Fruit fly (Drosophila melanogaster) whole organism, prepupa: Measurements from ENCODE around the gene SerRS.

ENCODE experiments used
- Blimp-1 ChIP-seq: fragments of 200-800 bp; sonication (Bioruptor generic); optimal IDR thresholded peaks from 3 replicates; lab custom pipeline; 2017; ENCODE audit warnings: missing biosample characterization, missing genetic modification characterization, mild to moderate bottlenecking, moderate library complexity, missing genetic modification reagents
- CG10631 ChIP-seq: fragments of 200-800 bp; sonication (Bioruptor generic); optimal IDR thresholded peaks from 2 replicates; lab custom pipeline; 2016; ENCODE audit warnings: missing biosample characterization, missing genetic modification characterization
- CG10669 ChIP-seq: fragments of 200-800 bp; sonication (Bioruptor generic); optimal IDR thresholded peaks from 3 replicates; lab custom pipeline; 2018; ENCODE audit warnings: missing biosample characterization, mild to moderate bottlenecking, missing genetic modification characterization, moderate library complexity
- CG11294 ChIP-seq: fragments of 200-800 bp; sonication (Bioruptor generic); IDR thresholded peaks from 2 replicates; pipeline ENCODE4 v1.3.6; 2022; ENCODE audit warnings: missing biosample characterization, missing genetic modification characterization
- CG11762 ChIP-seq: fragments of 200-800 bp; sonication (Bioruptor generic); optimal IDR thresholded peaks from 3 replicates; lab custom pipeline; 2016; ENCODE audit warnings: missing biosample characterization, missing genetic modification characterization; ENCODE audit not compliant: insufficient read depth
- CG11902 ChIP-seq: fragments of 200-800 bp; sonication (Bioruptor generic); optimal IDR thresholded peaks from 3 replicates; lab custom pipeline; 2016; ENCODE audit warnings: missing biosample characterization, missing genetic modification characterization
- CG15336 ChIP-seq: fragments of 200-800 bp; sonication (Bioruptor generic); IDR thresholded peaks from 2 replicates; pipeline ENCODE4 v1.3.6; 2022; ENCODE audit warnings: missing biosample characterization, missing genetic modification characterization
- CG1621 ChIP-seq: fragments of 200-800 bp; sonication (Bioruptor generic); optimal IDR thresholded peaks from 3 replicates; lab custom pipeline; 2018; ENCODE audit warnings: missing biosample characterization, mild to moderate bottlenecking, missing genetic modification characterization
- CG16779 ChIP-seq: fragments of 200-800 bp; sonication (Bioruptor generic); optimal IDR thresholded peaks from 3 replicates; lab custom pipeline; 2017; ENCODE audit warnings: missing biosample characterization, mild to moderate bottlenecking, missing genetic modification characterization
- CG3032 ChIP-seq: fragments of 200-800 bp; optimal IDR thresholded peaks from 2 replicates; lab custom pipeline; 2019; ENCODE audit warnings: missing biosample characterization, mild to moderate bottlenecking, missing genetic modification characterization, moderate library complexity
- CG32006 ChIP-seq: fragments of 200-800 bp; sonication (Bioruptor generic); optimal IDR thresholded peaks from 3 replicates; lab custom pipeline; 2017; ENCODE audit warnings: missing biosample characterization, mild to moderate bottlenecking, missing genetic modification characterization
- CG34406 ChIP-seq: fragments of 200-800 bp; sonication (Bioruptor generic); optimal IDR thresholded peaks from 3 replicates; lab custom pipeline; 2016; ENCODE audit warnings: missing biosample characterization, missing genetic modification characterization
- CG4318 ChIP-seq: fragments of 200-800 bp; sonication (Bioruptor generic); optimal IDR thresholded peaks from 3 replicates; lab custom pipeline; 2017; ENCODE audit warnings: missing biosample characterization, mild to moderate bottlenecking, missing genetic modification characterization
- CG6163 ChIP-seq: fragments of 200-800 bp; sonication (Bioruptor generic); IDR thresholded peaks from 3 replicates; pipeline ENCODE4 v1.3.6; 2022; ENCODE audit warnings: missing biosample characterization, missing genetic modification characterization
- CG6276 ChIP-seq: fragments of 200-800 bp; sonication (Bioruptor generic); optimal IDR thresholded peaks from 2 replicates; lab custom pipeline; 2017; ENCODE audit warnings: missing biosample characterization, mild to moderate bottlenecking, missing genetic modification characterization
- CG6792 ChIP-seq: fragments of 200-800 bp; sonication (Bioruptor generic); optimal IDR thresholded peaks from 3 replicates; lab custom pipeline; 2016; ENCODE audit warnings: missing biosample characterization, missing genetic modification characterization
- CG6854 ChIP-seq: fragments of 200-800 bp; sonication (Bioruptor generic); optimal IDR thresholded peaks from 2 replicates; lab custom pipeline; 2017; ENCODE audit warnings: missing biosample characterization, mild to moderate bottlenecking, missing genetic modification characterization
- CG7368 ChIP-seq: fragments of 200-800 bp; sonication (Bioruptor generic); optimal IDR thresholded peaks from 3 replicates; lab custom pipeline; 2016; ENCODE audit warnings: missing biosample characterization, missing genetic modification characterization
- CG8119 ChIP-seq: fragments of 200-800 bp; sonication (Bioruptor generic); IDR thresholded peaks from 3 replicates; pipeline ENCODE4 v1.3.6; 2022; ENCODE audit warnings: missing biosample characterization, missing genetic modification characterization
- CG8319 ChIP-seq: fragments of 200-800 bp; sonication (Bioruptor generic); optimal IDR thresholded peaks from 3 replicates; lab custom pipeline; 2016; ENCODE audit warnings: missing biosample characterization, missing genetic modification characterization
- CG8632 ChIP-seq: fragments of 200-800 bp; sonication (Bioruptor generic); optimal IDR thresholded peaks from 3 replicates; lab custom pipeline; 2016; ENCODE audit warnings: missing biosample characterization, missing genetic modification characterization
- Eip78C ChIP-seq: fragments of 200-800 bp; sonication (Bioruptor generic); peaks from one replicate; lab custom pipeline; 2016; ENCODE audit warnings: missing biosample characterization, missing genetic modification characterization
- Eip93F ChIP-seq: fragments of 200-800 bp; sonication (Bioruptor generic); optimal IDR thresholded peaks from 2 replicates; lab custom pipeline; 2016; ENCODE audit warnings: missing biosample characterization, mild to moderate bottlenecking, missing genetic modification characterization
- Ets21C ChIP-seq: fragments of 200-800 bp; sonication (Bioruptor generic); optimal IDR thresholded peaks from 3 replicates; lab custom pipeline; 2016; ENCODE audit warnings: missing biosample characterization, missing genetic modification characterization
- Ets96B ChIP-seq: fragments of 200-800 bp; optimal IDR thresholded peaks from 2 replicates; lab custom pipeline; 2019; ENCODE audit warnings: missing biosample characterization, mild to moderate bottlenecking, missing genetic modification characterization, moderate library complexity
- Gug ChIP-seq: fragments of 200-800 bp; sonication (Bioruptor generic); IDR thresholded peaks from 2 replicates; pipeline ENCODE4 v1.3.6; 2022; ENCODE audit warnings: missing biosample characterization, missing genetic modification characterization
- Hr38 ChIP-seq: sonication (Bioruptor generic); optimal IDR thresholded peaks from 2 replicates; lab custom pipeline; 2016; ENCODE audit warnings: missing biosample characterization, missing genetic modification characterization
- Hr4 ChIP-seq: fragments of 200-800 bp; sonication (Bioruptor generic); optimal IDR thresholded peaks from 3 replicates; lab custom pipeline; 2016; ENCODE audit warnings: missing biosample characterization, missing genetic modification characterization
- Lpt ChIP-seq: fragments of 200-800 bp; sonication (Bioruptor generic); optimal IDR thresholded peaks from 3 replicates; lab custom pipeline; 2016; ENCODE audit warnings: missing biosample characterization, missing genetic modification characterization
- Met ChIP-seq: fragments of 200-800 bp; sonication (Bioruptor generic); optimal IDR thresholded peaks from 3 replicates; lab custom pipeline; 2016; ENCODE audit warnings: missing biosample characterization, missing genetic modification characterization
- OdsH ChIP-seq: fragments of 200-800 bp; sonication (Bioruptor generic); optimal IDR thresholded peaks from 3 replicates; lab custom pipeline; 2016; ENCODE audit warnings: missing biosample characterization, missing genetic modification characterization
- Smox ChIP-seq: fragments of 200-800 bp; sonication (Bioruptor generic); optimal IDR thresholded peaks from 3 replicates; lab custom pipeline; 2016; ENCODE audit warnings: missing biosample characterization, missing genetic modification characterization
- Sox102F ChIP-seq: fragments of 200-800 bp; sonication (Bioruptor generic); optimal IDR thresholded peaks from 2 replicates; lab custom pipeline; 2016; ENCODE audit warnings: missing biosample characterization, mild to moderate bottlenecking, missing genetic modification characterization
- Sox14 ChIP-seq: fragments of 200-800 bp; sonication (Bioruptor generic); optimal IDR thresholded peaks from 3 replicates; lab custom pipeline; 2016; ENCODE audit warnings: missing biosample characterization, missing genetic modification characterization
- achi ChIP-seq: fragments of 200-800 bp; sonication (Bioruptor generic); optimal IDR thresholded peaks from 3 replicates; lab custom pipeline; 2016; ENCODE audit warnings: missing biosample characterization, missing genetic modification characterization
- acj6 ChIP-seq: fragments of 200-800 bp; sonication (Bioruptor generic); optimal IDR thresholded peaks from 3 replicates; lab custom pipeline; 2016; ENCODE audit warnings: missing biosample characterization, missing genetic modification characterization
- cyc ChIP-seq: fragments of 200-800 bp; sonication (Bioruptor generic); optimal IDR thresholded peaks from 3 replicates; lab custom pipeline; 2016; ENCODE audit warnings: missing biosample characterization, missing genetic modification characterization
- dac ChIP-seq: fragments of 200-800 bp; sonication (Bioruptor generic); optimal IDR thresholded peaks from 2 replicates; lab custom pipeline; 2017; ENCODE audit warnings: missing biosample characterization, mild to moderate bottlenecking, missing genetic modification characterization
- dsx ChIP-seq: fragments of 200-800 bp; optimal IDR thresholded peaks from 3 replicates; lab custom pipeline; 2019; ENCODE audit warnings: missing biosample characterization, mild to moderate bottlenecking, missing genetic modification characterization, moderate library complexity; ENCODE audit not compliant: poor library complexity, severe bottlenecking
- esn ChIP-seq: fragments of 200-800 bp; sonication (Bioruptor generic); optimal IDR thresholded peaks from 2 replicates; lab custom pipeline; 2016; ENCODE audit warnings: missing biosample characterization, mild to moderate bottlenecking, missing genetic modification characterization, moderate library complexity
- fd59A ChIP-seq: fragments of 200-800 bp; sonication (Bioruptor generic); optimal IDR thresholded peaks from 2 replicates; lab custom pipeline; 2017; ENCODE audit warnings: missing biosample characterization, mild to moderate bottlenecking, missing genetic modification characterization, missing genetic modification reagents
- fkh ChIP-seq: fragments of 200-800 bp; sonication (Bioruptor generic); optimal IDR thresholded peaks from 3 replicates; lab custom pipeline; 2017; ENCODE audit warnings: missing biosample characterization, mild to moderate bottlenecking, missing genetic modification characterization, moderate library complexity
- pdm3 ChIP-seq: fragments of 200-800 bp; sonication (Bioruptor generic); optimal IDR thresholded peaks from 3 replicates; lab custom pipeline; 2016; ENCODE audit warnings: missing biosample characterization, missing genetic modification characterization
- salr ChIP-seq, 2 experiments: fragments of 200-800 bp; sonication (Bioruptor generic); optimal IDR thresholded peaks; 3 replicates each; lab custom pipeline; 2016 to 2018; ENCODE audit warnings: missing biosample characterization in 2 of 2, missing genetic modification characterization in 2 of 2, mild to moderate bottlenecking in 1 of 2
- spab ChIP-seq: fragments of 200-800 bp; sonication (Bioruptor generic); optimal IDR thresholded peaks from 2 replicates; lab custom pipeline; 2017; ENCODE audit warnings: missing biosample characterization, mild to moderate bottlenecking, missing genetic modification characterization, missing genetic modification reagents
- ss ChIP-seq, 2 experiments: fragments of 200-800 bp; sonication (Bioruptor generic); optimal IDR thresholded peaks; 2 replicates in 1 of 2; 3 replicates in 1 of 2; lab custom pipeline; 2017 to 2018; ENCODE audit warnings: mild to moderate bottlenecking in 2 of 2, missing biosample characterization in 2 of 2, missing genetic modification characterization in 2 of 2, moderate library complexity in 1 of 2
- svp ChIP-seq: fragments of 200-800 bp; sonication (Bioruptor generic); peaks from one replicate; lab custom pipeline; 2016; ENCODE audit warnings: missing biosample characterization, missing genetic modification characterization
- topi ChIP-seq: fragments of 200-800 bp; sonication (Bioruptor generic); optimal IDR thresholded peaks from 3 replicates; lab custom pipeline; 2016; ENCODE audit warnings: missing biosample characterization, missing genetic modification characterization

SerRS gene

DNA sequence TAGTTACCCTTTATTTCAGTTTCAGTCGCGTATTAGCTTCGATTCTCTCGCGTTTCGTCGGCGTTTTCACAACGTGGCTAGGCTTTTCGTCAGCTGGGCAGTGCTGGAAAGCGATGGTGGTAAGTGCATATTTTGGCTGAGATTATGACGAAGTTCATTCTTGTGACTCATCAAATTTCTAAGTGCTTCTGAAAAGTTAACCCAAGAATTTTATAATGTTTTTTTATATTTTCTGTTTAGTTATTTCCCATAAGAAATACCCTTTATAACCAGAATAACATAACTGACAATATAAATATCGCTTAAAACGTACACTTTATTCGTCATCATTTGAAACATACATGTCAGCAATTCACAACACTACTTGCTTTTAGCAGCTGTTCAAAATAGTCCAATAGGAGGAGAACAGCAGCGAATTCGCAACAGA is at the start of gene SerRS, which contains the start of gene CG17260 (continued):
- peak; percentile 96 for TF ChIP-seq OdsH (GFP tag; lab: Kevin White, UChicago)
- TF ChIP-seq CG6276 = no peak
- TF ChIP-seq dac = peak; percentile 86
- no peak for TF ChIP-seq CG7368
- peak; percentile 91 for TF ChIP-seq CG11902 (GFP tag; lab: Kevin White, UChicago)
- TF ChIP-seq ss (GFP tag; optimal IDR thresholded peaks at IDR 0.05; lab: Kevin White, UChicago) = no peak
- peak; percentile 89 for TF ChIP-seq CG11762 (GFP tag; lab: Kevin White, UChicago)

DNA sequence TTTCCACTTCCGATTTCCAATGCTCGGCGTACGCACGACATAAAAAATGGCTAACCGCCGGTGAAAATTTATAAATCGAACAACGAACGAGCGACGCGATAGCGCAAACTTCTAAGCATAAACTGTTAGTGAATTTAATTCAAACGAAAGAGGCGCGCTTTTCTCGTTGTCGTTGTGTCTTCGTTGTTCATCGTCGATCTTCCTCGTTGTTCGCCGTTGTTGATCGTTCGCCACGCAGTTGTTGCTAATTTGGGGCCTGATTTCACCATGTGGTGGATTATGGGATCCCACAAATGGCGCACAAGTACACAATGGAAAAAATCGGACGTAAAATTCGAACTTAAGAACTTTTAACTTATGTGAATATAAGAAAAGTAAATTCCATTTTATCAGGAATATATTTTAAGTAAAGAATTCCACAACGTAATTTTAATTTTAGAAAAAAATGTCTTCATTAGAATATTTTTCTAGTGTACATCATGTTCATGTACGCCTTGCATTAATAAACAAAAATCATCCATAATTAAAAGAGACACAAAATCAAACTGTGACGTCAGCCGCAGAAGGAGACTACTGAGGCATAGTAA is 49.2 kb upstream of the SerRS start:
- TF ChIP-seq CG1621 (tag; lab: Kevin White, UChicago) = no peak
- TF ChIP-seq CG8319 = peak; percentile 2
- peak; percentile 59 for TF ChIP-seq achi (GFP tag; lab: Kevin White, UChicago)
- no peak for TF ChIP-seq Hr38
- TF ChIP-seq CG4318 (GFP tag; lab: Kevin White, UChicago) = peak; percentile 14
- TF ChIP-seq pdm3 (GFP tag; lab: Kevin White, UChicago) = peak; percentile 58
- TF ChIP-seq Sox14 (GFP tag; lab: Kevin White, UChicago) = peak; percentile 45
- TF ChIP-seq salr (GFP tag; optimal IDR thresholded peaks at IDR 0.05; lab: Kevin White, UChicago) = peak in 1 of 2 experiments; percentile 55
- peak; percentile 45 for TF ChIP-seq topi
- TF ChIP-seq Gug (GFP tag; lab: Robert Waterston, UW) = peak; percentile 59
- peak; percentile 54 for TF ChIP-seq Lpt
- peak; percentile 80 for TF ChIP-seq Hr4 (GFP tag; lab: Kevin White, UChicago)
- TF ChIP-seq spab = no peak
- TF ChIP-seq Ets21C (GFP tag; lab: Kevin White, UChicago) = peak; percentile 4
- peak; percentile 19 for TF ChIP-seq Sox102F (GFP tag; lab: Kevin White, UChicago)
- peak; percentile 3 for TF ChIP-seq fkh (GFP tag; lab: Kevin White, UChicago)
- no peak for TF ChIP-seq CG6854
- peak; percentile 36 for TF ChIP-seq CG3032 (tag; lab: Kevin White, UChicago)
- no peak for TF ChIP-seq Eip93F (GFP tag; lab: Kevin White, UChicago)
- TF ChIP-seq esn (GFP tag; lab: Kevin White, UChicago) = peak; percentile 50
- TF ChIP-seq dac = peak; percentile 47
- TF ChIP-seq ss (GFP tag; optimal IDR thresholded peaks at IDR 0.05; lab: Kevin White, UChicago) = no peak
- no peak for TF ChIP-seq CG11762 (GFP tag; lab: Kevin White, UChicago)
- TF ChIP-seq CG34406 = peak; percentile 17
- TF ChIP-seq dsx = no peak
- peak; percentile 8 for TF ChIP-seq CG10669 (GFP tag; lab: Kevin White, UChicago)
- TF ChIP-seq cyc (GFP tag; lab: Kevin White, UChicago) = peak; percentile 10
- TF ChIP-seq Blimp-1 = no peak
- TF ChIP-seq CG7368 = no peak
- peak; percentile 16 for TF ChIP-seq Met (GFP tag; lab: Kevin White, UChicago)
- no peak for TF ChIP-seq Ets96B (tag; lab: Kevin White, UChicago)
- no peak for TF ChIP-seq CG8632 (GFP tag; lab: Kevin White, UChicago)
- TF ChIP-seq CG16779 (tag; lab: Kevin White, UChicago) = peak; percentile 4
- peak; percentile 47 for TF ChIP-seq CG6792 (GFP tag; lab: Kevin White, UChicago)
- peak; percentile 89 for TF ChIP-seq Eip78C (GFP tag; lab: Kevin White, UChicago)
- peak; percentile 86 for TF ChIP-seq CG15336 (GFP tag; lab: Robert Waterston, UW)
- TF ChIP-seq CG10631 (GFP tag; lab: Kevin White, UChicago) = peak; percentile 43
- TF ChIP-seq fd59A (GFP tag; lab: Kevin White, UChicago) = no peak
- peak; percentile 84 for TF ChIP-seq CG8119 (GFP tag; lab: Robert Waterston, UW)
- TF ChIP-seq svp (GFP tag; lab: Kevin White, UChicago) = peak; percentile 82
- peak; percentile 72 for TF ChIP-seq CG11294 (GFP tag; lab: Robert Waterston, UW)
- TF ChIP-seq Smox (GFP tag; lab: Kevin White, UChicago) = peak; percentile 38
- no peak for TF ChIP-seq CG11902 (GFP tag; lab: Kevin White, UChicago)
- peak; percentile 69 for TF ChIP-seq CG6163 (GFP tag; lab: Robert Waterston, UW)
- TF ChIP-seq acj6 = peak; percentile 42
- peak; percentile 75 for TF ChIP-seq CG32006 (GFP tag; lab: Kevin White, UChicago)
